Worm (Caenorhabditis elegans) whole organism, young adult: Measurements from ENCODE around the gene F26F2.4.

Experiments used
- ccch-3 ChIP-seq: fragments of 200-800 bp; sonication (Bioruptor generic); optimal IDR thresholded peaks from 2 replicates; lab custom pipeline; 2018; ENCODE audit warnings: mild to moderate bottlenecking, missing genetic modification characterization, missing compliant biosample characterization
- ceh-27 ChIP-seq: fragments of 200-800 bp; sonication (Bioruptor generic); optimal IDR thresholded peaks from 2 replicates; lab custom pipeline; 2018; ENCODE audit warnings: mild to moderate bottlenecking, missing genetic modification characterization, moderate library complexity, missing compliant biosample characterization
- egrh-3 ChIP-seq: fragments of 200-800 bp; sonication (Bioruptor generic); IDR thresholded peaks from 2 replicates; pipeline ENCODE4 v1.3.6; 2022; ENCODE audit warnings: missing genetic modification reagents, missing genetic modification characterization, missing compliant biosample characterization
- him-1 ChIP-seq: sonication (generic microtip); optimal IDR thresholded peaks from 2 replicates; lab custom pipeline; 2016; ENCODE audit warnings: missing genotype, missing genetic modification reagents, missing genetic modification characterization, missing compliant biosample characterization
- lin-26 ChIP-seq: fragments of 200-800 bp; sonication (Bioruptor generic); IDR thresholded peaks from 2 replicates; pipeline ENCODE4 v1.3.6; 2022; ENCODE audit warnings: missing genetic modification reagents, missing genetic modification characterization, missing compliant biosample characterization
- lir-1 ChIP-seq: fragments of 200-800 bp; sonication (Bioruptor generic); conservative IDR thresholded peaks from 2 replicates; pipeline ENCODE4 v1.3.6; 2022; ENCODE audit warnings: missing genetic modification reagents, missing genetic modification characterization, missing compliant biosample characterization
- mes-4 ChIP-seq: sonication (generic microtip); optimal IDR thresholded peaks from 2 replicates; lab custom pipeline; 2016; ENCODE audit warnings: missing genotype, missing genetic modification characterization, missing compliant biosample characterization
- xnd-1 ChIP-seq: sonication (generic microtip); optimal IDR thresholded peaks from 2 replicates; lab custom pipeline; 2016; ENCODE audit warnings: missing genotype, missing genetic modification reagents, missing genetic modification characterization, missing compliant biosample characterization

- TF ChIP-seq lir-1 (no peak), lin-26 (GFP tag; lab: Robert Waterston, UW) (no peak), xnd-1 (tag; lab: Kevin White, UChicago) (no peak), egrh-3 (GFP tag; lab: Robert Waterston, UW) (no peak), him-1 (tag; lab: Kevin White, UChicago) (no peak), mes-4 (tag; lab: Kevin White, UChicago) (no peak), ceh-27 (no peak), ccch-3 (no peak)
Measured at ce11 chrV:20618632-20619031, 49.5 kb downstream of the F26F2.4 start, which contains the start of gene F46B3.7.
